Fruit fly (Drosophila melanogaster): ENCODE results near the gene stg.
A peak's percentile ranks its signal among the peaks of the same experiment; 100 is the strongest.

stg gene

dm6 chr3R:29256811-29257439 is 1.3 kb upstream of the stg start (continued):
- TF ChIP-seq Abd-B (GFP tag; optimal IDR thresholded peaks at IDR 0.05) (no peak), GATAd (GFP tag; optimal IDR thresholded peaks at IDR 0.05) (no peak), Vsx2 (GFP tag; optimal IDR thresholded peaks at IDR 0.05; ENCODE audit: partially characterized antibody) (no peak), OdsH (GFP tag; optimal IDR thresholded peaks at IDR 0.05) (peak; percentile 81), Sp1 (GFP tag; optimal IDR thresholded peaks at IDR 0.05) (peak; percentile 60), CG32264 (GFP tag; optimal IDR thresholded peaks at IDR 0.05) (no peak), CrebA (GFP tag; optimal IDR thresholded peaks at IDR 0.05; ENCODE audit: borderline replicate concordance) (no peak), N (GFP tag; optimal IDR thresholded peaks at IDR 0.05) (no peak), Myc (optimal IDR thresholded peaks at IDR 0.05) (no peak), lola (GFP tag; optimal IDR thresholded peaks at IDR 0.05) (no peak)

- TF ChIP-seq Hr83 (GFP tag; optimal IDR thresholded peaks at IDR 0.05; ENCODE audit: poor library complexity, severe bottlenecking) = peak; percentile 76
- TF ChIP-seq jim (GFP tag; optimal IDR thresholded peaks at IDR 0.05) = peak; percentile 38
- TF ChIP-seq Hr78 (GFP tag; optimal IDR thresholded peaks at IDR 0.05) = no peak
- peak; percentile 89 for TF ChIP-seq sage (GFP tag; optimal IDR thresholded peaks at IDR 0.05)
- peak; percentile 96 for TF ChIP-seq Hnf4 (GFP tag; optimal IDR thresholded peaks at IDR 0.05)
- TF ChIP-seq HLH106 (tag; optimal IDR thresholded peaks at IDR 0.05) = peak; percentile 92
- peak; percentile 96 for TF ChIP-seq CG32264 (GFP tag; optimal IDR thresholded peaks at IDR 0.05)
- peak; percentile 97 for TF ChIP-seq ey (GFP tag; optimal IDR thresholded peaks at IDR 0.05)
- no peak for TF ChIP-seq Abd-B (GFP tag; optimal IDR thresholded peaks at IDR 0.05)
- TF ChIP-seq usp (GFP tag; optimal IDR thresholded peaks at IDR 0.05) = no peak
- peak; percentile 96 for TF ChIP-seq Jra (GFP tag; optimal IDR thresholded peaks at IDR 0.05)
- TF ChIP-seq sv (GFP tag; optimal IDR thresholded peaks at IDR 0.05) = no peak
- peak; percentile 97 for TF ChIP-seq fru (GFP tag; optimal IDR thresholded peaks at IDR 0.05)
- TF ChIP-seq Myc (optimal IDR thresholded peaks at IDR 0.05) = no peak
- TF ChIP-seq CG9705 (GFP tag; optimal IDR thresholded peaks at IDR 0.05) = peak; percentile 84
- TF ChIP-seq woc (GFP tag; optimal IDR thresholded peaks at IDR 0.05) = peak; percentile 98
- peak; percentile 94 for TF ChIP-seq rgr (GFP tag; optimal IDR thresholded peaks at IDR 0.05)
- TF ChIP-seq dmrt93B (GFP tag; optimal IDR thresholded peaks at IDR 0.05) = peak; percentile 89
- TF ChIP-seq GATAd (GFP tag; optimal IDR thresholded peaks at IDR 0.05) = no peak
- peak; percentile 96 for TF ChIP-seq OdsH (GFP tag; optimal IDR thresholded peaks at IDR 0.05)
- TF ChIP-seq Rel (GFP tag; optimal IDR thresholded peaks at IDR 0.05) = peak; percentile 90
- TF ChIP-seq Rel (tag; optimal IDR thresholded peaks at IDR 0.05) = peak; percentile 29
- no peak for TF ChIP-seq N (GFP tag; optimal IDR thresholded peaks at IDR 0.05)
- TF ChIP-seq h (GFP tag; optimal IDR thresholded peaks at IDR 0.05) = peak; percentile 97
- TF ChIP-seq Dif (GFP tag; optimal IDR thresholded peaks at IDR 0.05; ENCODE audit: partially characterized antibody) = peak; percentile 53
- peak; percentile 91 for TF ChIP-seq Sp1 (GFP tag; optimal IDR thresholded peaks at IDR 0.05)
- no peak for TF ChIP-seq lola (GFP tag; optimal IDR thresholded peaks at IDR 0.05)
- TF ChIP-seq Dfd (GFP tag; optimal IDR thresholded peaks at IDR 0.05) = no peak
- TF ChIP-seq foxo (GFP tag; optimal IDR thresholded peaks at IDR 0.05) = peak; percentile 88 to 98
- no peak for TF ChIP-seq pan (optimal IDR thresholded peaks at IDR 0.05)
- TF ChIP-seq dl (GFP tag; optimal IDR thresholded peaks at IDR 0.05; ENCODE audit: insufficient read depth in 1 of 2, partially characterized antibody in 2 of 2) = no peak
- peak; percentile 79 for TF ChIP-seq brk (GFP tag; optimal IDR thresholded peaks at IDR 0.05)
- peak; percentile 91 for TF ChIP-seq CrebA (GFP tag; optimal IDR thresholded peaks at IDR 0.05; ENCODE audit: borderline replicate concordance)
- peak; percentile 86 for TF ChIP-seq tai (GFP tag; optimal IDR thresholded peaks at IDR 0.05)
- peak; percentile 97 for TF ChIP-seq br (GFP tag; optimal IDR thresholded peaks at IDR 0.05)
- no peak for TF ChIP-seq Vsx2 (GFP tag; optimal IDR thresholded peaks at IDR 0.05; ENCODE audit: partially characterized antibody)
- peak; percentile 55 for TF ChIP-seq dsf (GFP tag; optimal IDR thresholded peaks at IDR 0.05; ENCODE audit: borderline replicate concordance)
- peak; percentile 83 for TF ChIP-seq psq (GFP tag; optimal IDR thresholded peaks at IDR 0.05)
- peak; percentile 69 for TF ChIP-seq Mio (GFP tag; optimal IDR thresholded peaks at IDR 0.05)
These were observed 445 bp upstream of the stg start, which contains the start of gene CG45544 for dm6 chr3R:29255963-29256527. Gene CG45544, plus strand, starts transcription at chr3R:29256485.
